Fruit fly (Drosophila melanogaster) whole organism, embryonic: Measurements from ENCODE around the gene ftz-f1.

Source experiments
- Awh ChIP-seq: fragments of 200-800 bp; sonication (Bioruptor generic); IDR thresholded peaks from 2 replicates; pipeline ENCODE4, ENCODE4 v1.3.6; 2022; ENCODE audit warnings: missing biosample characterization, missing genetic modification characterization
- CG10147 ChIP-seq: fragments of 200-800 bp; sonication (Bioruptor generic); optimal IDR thresholded peaks from 2 replicates; lab custom pipeline; 2019; ENCODE audit warnings: missing biosample characterization, mild to moderate bottlenecking, missing genetic modification characterization, moderate library complexity
- CG10209 ChIP-seq: fragments of 200-800 bp; sonication (Bioruptor generic); optimal IDR thresholded peaks from 3 replicates; lab custom pipeline; 2017; ENCODE audit warnings: missing biosample characterization, mild to moderate bottlenecking, missing genetic modification characterization, missing genetic modification reagents
- CG10462 ChIP-seq: fragments of 200-800 bp; sonication (Bioruptor generic); optimal IDR thresholded peaks from 2 replicates; lab custom pipeline; 2016; ENCODE audit warnings: missing biosample characterization, missing genetic modification characterization
- CG11398 ChIP-seq: fragments of 200-800 bp; sonication (Bioruptor generic); optimal IDR thresholded peaks from 2 replicates; lab custom pipeline; 2016; ENCODE audit warnings: missing biosample characterization, missing genetic modification characterization
- CG14441 ChIP-seq: fragments of 200-800 bp; sonication (Bioruptor generic); IDR thresholded peaks from 2 replicates; pipeline ENCODE4 v1.3.6; 2022; ENCODE audit warnings: missing biosample characterization, missing genetic modification characterization
- CG14965 ChIP-seq: fragments of 200-800 bp; sonication (Bioruptor generic); optimal IDR thresholded peaks from 2 replicates; lab custom pipeline; 2016; ENCODE audit warnings: missing biosample characterization, missing genetic modification characterization, borderline replicate concordance
- CG15696 ChIP-seq: fragments of 200-800 bp; sonication (Bioruptor generic); optimal IDR thresholded peaks from 2 replicates; lab custom pipeline; 2019; ENCODE audit warnings: missing biosample characterization, mild to moderate bottlenecking, missing genetic modification characterization, moderate library complexity
- CG1602 ChIP-seq: fragments of 200-800 bp; sonication (Bioruptor generic); optimal IDR thresholded peaks from 3 replicates; lab custom pipeline; 2016; ENCODE audit warnings: missing biosample characterization, missing genetic modification characterization
- CG16813 ChIP-seq: fragments of 200-800 bp; sonication (Bioruptor generic); IDR thresholded peaks from 3 replicates; pipeline ENCODE4 v1.3.6; 2022; ENCODE audit warnings: missing biosample characterization, missing genetic modification characterization; ENCODE audit not compliant: partially characterized antibody
- CG18476 ChIP-seq: fragments of 200-800 bp; sonication (Bioruptor generic); optimal IDR thresholded peaks from 2 replicates; lab custom pipeline; 2016; ENCODE audit warnings: missing biosample characterization, mild to moderate bottlenecking, missing genetic modification characterization
- CG2120 ChIP-seq: fragments of 200-800 bp; sonication (Bioruptor generic); optimal IDR thresholded peaks from 3 replicates; lab custom pipeline; 2016; ENCODE audit warnings: missing biosample characterization, missing genetic modification characterization
- CG3281 ChIP-seq: fragments of 200-800 bp; sonication (Bioruptor generic); optimal IDR thresholded peaks from 3 replicates; lab custom pipeline; 2017; ENCODE audit warnings: missing biosample characterization, mild to moderate bottlenecking, missing genetic modification characterization
- CG33213 ChIP-seq: fragments of 200-800 bp; sonication (Bioruptor generic); optimal IDR thresholded peaks from 3 replicates; lab custom pipeline; 2016; ENCODE audit warnings: missing biosample characterization, missing genetic modification characterization
- CG3847 ChIP-seq: fragments of 200-800 bp; sonication (Bioruptor generic); IDR thresholded peaks from 2 replicates; pipeline ENCODE4 v1.3.6; 2022; ENCODE audit warnings: missing biosample characterization, missing genetic modification characterization
- CG5245 ChIP-seq: fragments of 200-800 bp; sonication (Bioruptor generic); optimal IDR thresholded peaks from 3 replicates; lab custom pipeline; 2016; ENCODE audit warnings: missing biosample characterization, missing genetic modification characterization
- CG7928 ChIP-seq: fragments of 200-800 bp; sonication (Bioruptor generic); optimal IDR thresholded peaks from 2 replicates; lab custom pipeline; 2017; ENCODE audit warnings: missing biosample characterization, mild to moderate bottlenecking, missing genetic modification characterization
- D ChIP-seq, 2 experiments: fragments of 200-800 bp in 1 of 2; fragments of >200 bp in 1 of 2; sonication (Bioruptor generic) in 1 of 2; optimal IDR thresholded peaks; 2 replicates in 1 of 2; 3 replicates in 1 of 2; lab custom pipeline; 2017; ENCODE audit warnings: mild to moderate bottlenecking in 1 of 2, missing biosample characterization in 1 of 2, missing genetic modification characterization in 1 of 2, missing genetic modification reagents in 1 of 2
- H15 ChIP-seq: fragments of 200-800 bp; sonication (Bioruptor generic); IDR thresholded peaks from 3 replicates; pipeline ENCODE4 v1.3.6; 2022; ENCODE audit warnings: missing biosample characterization, missing genetic modification characterization
- HLH3B ChIP-seq: fragments of 200-800 bp; sonication (Bioruptor generic); IDR thresholded peaks from 2 replicates; pipeline ENCODE4 v1.3.6; 2022; ENCODE audit warnings: missing biosample characterization, missing genetic modification characterization
- Lhr ChIP-seq: fragments of 200-800 bp; sonication (Bioruptor generic); optimal IDR thresholded peaks from 3 replicates; lab custom pipeline; 2017; ENCODE audit warnings: mild to moderate bottlenecking, missing biosample characterization, missing genetic modification reagents, missing genetic modification characterization
- NC2β ChIP-seq: fragments of 200-800 bp; sonication (Bioruptor generic); optimal IDR thresholded peaks from 2 replicates; lab custom pipeline; 2016; ENCODE audit warnings: missing biosample characterization, missing genetic modification characterization
- Oaz ChIP-seq: fragments of 200-800 bp; sonication (Bioruptor generic); IDR thresholded peaks from 2 replicates; pipeline ENCODE4 v1.3.6; 2022; ENCODE audit warnings: missing biosample characterization, missing genetic modification characterization
- Sox102F ChIP-seq: fragments of 200-800 bp; sonication (Bioruptor generic); optimal IDR thresholded peaks from 2 replicates; lab custom pipeline; 2018; ENCODE audit warnings: missing biosample characterization, mild to moderate bottlenecking, missing genetic modification characterization, moderate library complexity
- Vsx1 ChIP-seq: fragments of 200-800 bp; sonication (Bioruptor generic); optimal IDR thresholded peaks from 2 replicates; lab custom pipeline; 2017; ENCODE audit warnings: missing biosample characterization, mild to moderate bottlenecking, missing genetic modification characterization, missing genetic modification reagents
- amos ChIP-seq: fragments of 200-800 bp; sonication (Bioruptor generic); IDR thresholded peaks from 2 replicates; pipeline ENCODE4 v1.3.6; 2022; ENCODE audit warnings: missing biosample characterization, missing genetic modification characterization; ENCODE audit not compliant: partially characterized antibody
- aop ChIP-seq: fragments of 200-800 bp; sonication (Bioruptor generic); IDR thresholded peaks from 2 replicates; pipeline ENCODE4 v1.3.6; 2022; ENCODE audit warnings: missing biosample characterization, missing genetic modification characterization
- crc ChIP-seq: fragments of 200-800 bp; sonication (Bioruptor generic); optimal IDR thresholded peaks from 2 replicates; lab custom pipeline; 2016; ENCODE audit warnings: missing biosample characterization, missing genetic modification characterization
- dm ChIP-seq: fragments of 200-800 bp; sonication (Bioruptor generic); optimal IDR thresholded peaks from 3 replicates; lab custom pipeline; 2016; ENCODE audit warnings: missing biosample characterization, missing genetic modification characterization
- dysf ChIP-seq: fragments of 200-800 bp; sonication (Bioruptor generic); IDR thresholded peaks from 3 replicates; pipeline ENCODE4 v1.3.6; 2022; ENCODE audit warnings: missing biosample characterization, missing genetic modification characterization
- eyg ChIP-seq: fragments of 200-800 bp; sonication (Bioruptor generic); optimal IDR thresholded peaks from 3 replicates; lab custom pipeline; 2016; ENCODE audit warnings: missing biosample characterization, missing genetic modification characterization
- fu2 ChIP-seq: fragments of 200-800 bp; sonication (Bioruptor generic); optimal IDR thresholded peaks from 2 replicates; lab custom pipeline; 2016; ENCODE audit warnings: missing biosample characterization, missing genetic modification characterization
- gro ChIP-seq: fragments of 200-800 bp; sonication (Bioruptor generic); optimal IDR thresholded peaks from 2 replicates; lab custom pipeline; 2016; ENCODE audit warnings: missing biosample characterization, missing genetic modification characterization
- gsb-n ChIP-seq: fragments of 200-800 bp; sonication (Bioruptor generic); optimal IDR thresholded peaks from 3 replicates; lab custom pipeline; 2018; ENCODE audit warnings: missing biosample characterization, mild to moderate bottlenecking, missing genetic modification characterization
- inv ChIP-seq: fragments of 200-800 bp; sonication (Bioruptor generic); IDR thresholded peaks from 2 replicates; pipeline ENCODE4 v1.3.6; 2022; ENCODE audit warnings: missing biosample characterization, missing genetic modification characterization; ENCODE audit not compliant: partially characterized antibody
- jing ChIP-seq: fragments of 200-800 bp; sonication (Bioruptor generic); optimal IDR thresholded peaks from 2 replicates; lab custom pipeline; 2018; ENCODE audit warnings: missing biosample characterization, mild to moderate bottlenecking, missing genetic modification characterization
- jumu ChIP-seq: fragments of 200-800 bp; sonication (Bioruptor generic); optimal IDR thresholded peaks from 3 replicates; lab custom pipeline; 2016; ENCODE audit warnings: missing biosample characterization, missing genetic modification characterization
- ken ChIP-seq: fragments of 200-800 bp; sonication (Bioruptor generic); IDR thresholded peaks from 3 replicates; pipeline ENCODE4 v1.3.6; 2022; ENCODE audit warnings: missing biosample characterization, missing genetic modification characterization
- mam ChIP-seq: fragments of 200-800 bp; sonication (Bioruptor generic); optimal IDR thresholded peaks from 3 replicates; lab custom pipeline; 2016; ENCODE audit warnings: missing biosample characterization, missing genetic modification characterization
- mld ChIP-seq: fragments of 200-800 bp; sonication (Bioruptor generic); IDR thresholded peaks from 3 replicates; pipeline ENCODE4 v1.3.6; 2022; ENCODE audit warnings: missing biosample characterization, missing genetic modification characterization; ENCODE audit not compliant: partially characterized antibody
- nerfin-1 ChIP-seq: fragments of 200-800 bp; sonication (Bioruptor generic); optimal IDR thresholded peaks from 3 replicates; lab custom pipeline; 2019; ENCODE audit warnings: missing biosample characterization, mild to moderate bottlenecking, missing genetic modification characterization, moderate library complexity
- oc ChIP-seq: fragments of 200-800 bp; sonication (Bioruptor generic); optimal IDR thresholded peaks from 2 replicates; lab custom pipeline; 2018; ENCODE audit warnings: missing biosample characterization, mild to moderate bottlenecking, missing genetic modification characterization, moderate library complexity
- prd ChIP-seq, 3 experiments: fragments of >200 bp in 2 of 3; fragments of 200-800 bp in 1 of 3; sonication (Bioruptor generic) in 1 of 3; optimal IDR thresholded peaks in 2 of 3; IDR thresholded peaks in 1 of 3; 2 replicates in 2 of 3; 3 replicates in 1 of 3; pipeline versions ENCODE4 v1.3.6 to Lab custom; 2017 to 2022; ENCODE audit warnings: missing biosample characterization in 1 of 3, missing genetic modification characterization in 1 of 3
- ranshi ChIP-seq: fragments of 200-800 bp; sonication (Bioruptor generic); IDR thresholded peaks from 2 replicates; pipeline ENCODE4 v1.3.6; 2022; ENCODE audit warnings: missing biosample characterization, missing genetic modification characterization
- ro ChIP-seq: fragments of 200-800 bp; sonication (Bioruptor generic); IDR thresholded peaks from 2 replicates; pipeline ENCODE4 v1.3.6; 2022; ENCODE audit warnings: missing biosample characterization, missing genetic modification characterization
- seq ChIP-seq: fragments of 200-800 bp; sonication (Bioruptor generic); IDR thresholded peaks from 2 replicates; pipeline ENCODE4 v1.3.6; 2022; ENCODE audit warnings: missing biosample characterization, missing genetic modification characterization
- so ChIP-seq: fragments of 200-800 bp; sonication (Bioruptor generic); IDR thresholded peaks from 3 replicates; pipeline ENCODE4 v1.3.6; 2022; ENCODE audit warnings: missing biosample characterization, missing genetic modification characterization
- sob ChIP-seq: fragments of 200-800 bp; sonication (Bioruptor generic); IDR thresholded peaks from 2 replicates; pipeline ENCODE4 v1.3.6; 2022; ENCODE audit warnings: missing biosample characterization, missing genetic modification characterization
- stc ChIP-seq: fragments of 200-800 bp; sonication (Bioruptor generic); IDR thresholded peaks from 2 replicates; pipeline ENCODE4 v1.3.6; 2022; ENCODE audit warnings: missing biosample characterization, missing genetic modification characterization
- twi ChIP-seq: fragments of 200-800 bp; optimal IDR thresholded peaks from 2 replicates; lab custom pipeline; 2019; ENCODE audit warnings: missing biosample characterization, mild to moderate bottlenecking, missing genetic modification characterization, moderate library complexity

ftz-f1 gene

DNA sequence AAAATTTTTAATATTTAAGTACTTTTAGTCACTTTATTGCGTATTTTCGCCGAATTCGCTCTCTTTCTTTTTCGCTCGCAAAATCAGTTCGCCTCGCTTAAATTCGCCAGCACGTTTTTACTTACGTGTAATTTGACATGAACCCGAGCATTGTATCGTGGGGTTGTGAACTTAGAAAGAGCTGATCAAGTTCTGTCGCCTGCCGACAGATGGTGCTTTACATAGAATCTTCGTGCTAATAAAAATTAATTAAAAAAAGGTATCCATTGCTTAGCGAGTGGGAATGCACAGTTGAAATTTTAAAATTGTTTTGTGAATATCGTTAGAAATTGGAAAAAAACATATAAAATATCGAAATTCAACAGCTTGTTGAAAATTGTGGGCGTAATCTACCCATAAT lies 47.3 kb upstream of the ftz-f1 start (continued):
- peak; percentile 42 for TF ChIP-seq jumu (GFP tag; lab: Kevin White, UChicago)
- TF ChIP-seq Lhr (GFP tag; lab: Kevin White, UChicago), result peak; percentile 80
- peak; percentile 21 for TF ChIP-seq CG1602 (GFP tag; lab: Kevin White, UChicago)
- no peak for TF ChIP-seq Oaz (GFP tag; lab: Robert Waterston, UW)
- TF ChIP-seq ro (GFP tag; lab: Robert Waterston, UW), result no peak
- peak; percentile 63 for TF ChIP-seq NC2β
- peak; percentile 30 for TF ChIP-seq oc
- TF ChIP-seq aop, result no peak
- no peak; the same call in 1 of the 2 replicates for TF ChIP-seq HLH3B (GFP tag; lab: Robert Waterston, UW)
- TF ChIP-seq CG14441 (GFP tag; lab: Robert Waterston, UW), result no peak
- peak; percentile 72 for TF ChIP-seq amos (GFP tag; lab: Robert Waterston, UW)
- TF ChIP-seq CG3847 (GFP tag; lab: Robert Waterston, UW), result no peak
- TF ChIP-seq gro (GFP tag; lab: Kevin White, UChicago), result peak; percentile 65
- TF ChIP-seq CG14965 (GFP tag; lab: Kevin White, UChicago), result peak; percentile 99
- peak; percentile 5 for TF ChIP-seq gsb-n (tag; lab: Kevin White, UChicago)
- no peak for TF ChIP-seq sob (GFP tag; lab: Robert Waterston, UW)
- TF ChIP-seq CG11398 (GFP tag; lab: Kevin White, UChicago), result peak; percentile 70
- no peak; the same call in 1 of the 2 replicates for TF ChIP-seq inv (GFP tag; lab: Robert Waterston, UW)
- TF ChIP-seq eyg (GFP tag; lab: Kevin White, UChicago), result peak; percentile 69
- no peak for TF ChIP-seq so (GFP tag; lab: Robert Waterston, UW)
- no peak; the same call in 2 of the 3 replicates for TF ChIP-seq H15
- TF ChIP-seq twi, result peak; percentile 17
- TF ChIP-seq fu2 (GFP tag; lab: Kevin White, UChicago), result peak; percentile 46
- TF ChIP-seq crc (GFP tag; lab: Kevin White, UChicago), result peak; percentile 22
- peak; percentile 63 for TF ChIP-seq mam (GFP tag; lab: Kevin White, UChicago)
- TF ChIP-seq mld (GFP tag; lab: Robert Waterston, UW), result no peak
- peak; percentile 5 for TF ChIP-seq CG7928
- peak; percentile 16 for TF ChIP-seq jing (GFP tag; lab: Kevin White, UChicago)
- peak; percentile 89 for TF ChIP-seq CG33213 (GFP tag; lab: Kevin White, UChicago)
- TF ChIP-seq CG2120 (GFP tag; lab: Kevin White, UChicago), result peak; percentile 52
- TF ChIP-seq dm (GFP tag; lab: Kevin White, UChicago), result peak; percentile 77
- TF ChIP-seq stc (GFP tag; lab: Robert Waterston, UW), result peak; percentile 65; the same call in 1 of the 2 replicates
- no peak for TF ChIP-seq Sox102F (GFP tag; lab: Kevin White, UChicago)
- TF ChIP-seq CG5245 (GFP tag; lab: Kevin White, UChicago), result peak; percentile 57
- TF ChIP-seq CG15696 (tag; lab: Kevin White, UChicago), result peak; percentile 62
- peak; percentile 62 for TF ChIP-seq nerfin-1 (tag; lab: Kevin White, UChicago)
- TF ChIP-seq CG10209 (GFP tag; lab: Kevin White, UChicago), result peak; percentile 67
- TF ChIP-seq CG10147, result peak; percentile 48
- no peak; the same call in 2 of the 3 replicates for TF ChIP-seq ken (GFP tag; lab: Robert Waterston, UW)
- no peak; the same call in 1 of the 2 replicates for TF ChIP-seq ranshi (GFP tag; lab: Robert Waterston, UW)
- no peak for TF ChIP-seq CG16813 (GFP tag; lab: Robert Waterston, UW)
- TF ChIP-seq CG18476 (GFP tag; lab: Kevin White, UChicago), result peak; percentile 9
- peak; percentile 61 for TF ChIP-seq Vsx1 (GFP tag; lab: Kevin White, UChicago)
- no peak for TF ChIP-seq prd (optimal IDR thresholded peaks at IDR 0.05; lab: Kevin White, UChicago)
- TF ChIP-seq prd (GFP tag; IDR thresholded peaks at IDR 0.05; lab: Robert Waterston, UW), result no peak; the same call in 2 of the 3 replicates
- peak; percentile 67; the same call in 2 of the 3 replicates for TF ChIP-seq dysf (GFP tag; lab: Robert Waterston, UW)
- TF ChIP-seq Awh, result no peak
- no peak for TF ChIP-seq D (optimal IDR thresholded peaks at IDR 0.05; lab: Kevin White, UChicago)
- TF ChIP-seq D (GFP tag; optimal IDR thresholded peaks at IDR 0.05; lab: Kevin White, UChicago), result peak; percentile 23
- peak; percentile 44 for TF ChIP-seq CG10462 (GFP tag; lab: Kevin White, UChicago)
- 0 out of 2 replicates have a peak, but pooled peaks have one; percentile 23 for TF ChIP-seq seq (GFP tag; lab: Robert Waterston, UW)
- TF ChIP-seq CG3281 (GFP tag; lab: Kevin White, UChicago), result peak; percentile 54
